Worm (Caenorhabditis elegans) whole organism, L2 larva: ENCODE measurements around the gene lido-16.

ENCODE experiments used
- ZK546.5 ChIP-seq: sonication (generic microtip); optimal IDR thresholded peaks from 2 replicates; lab custom pipeline; 2017; ENCODE audit warnings: missing biosample characterization, missing genetic modification characterization
- aly-2 ChIP-seq: fragments of 150-350 bp; optimal IDR thresholded peaks from 2 replicates; lab custom pipeline; 2014; ENCODE audit warnings: missing biosample characterization, missing genetic modification characterization
- blmp-1 ChIP-seq: sonication (generic microtip); optimal IDR thresholded peaks from 2 replicates; lab custom pipeline; 2017; ENCODE audit warnings: missing genetic modification characterization, mild to moderate bottlenecking, missing compliant biosample characterization, antibody characterized with exemption, moderate library complexity; ENCODE audit not compliant: insufficient read depth
- elt-3 ChIP-seq: sonication (generic microtip); optimal IDR thresholded peaks from 2 replicates; lab custom pipeline; 2017; ENCODE audit warnings: missing biosample characterization, missing genetic modification characterization
- lin-13 ChIP-seq: fragments of 150-350 bp; optimal IDR thresholded peaks from 2 replicates; lab custom pipeline; 2014; ENCODE audit warnings: missing biosample characterization, missing genetic modification reagents, missing genetic modification characterization
- mdl-1 ChIP-seq, 2 experiments: fragments of 150-350 bp in 1 of 2; sonication (generic microtip) in 1 of 2; optimal IDR thresholded peaks; 2 replicates each; lab custom pipeline; 2017; ENCODE audit warnings: missing biosample characterization in 2 of 2, missing genetic modification characterization in 2 of 2
- nhr-237 ChIP-seq: fragments of 150-350 bp; optimal IDR thresholded peaks from 2 replicates; lab custom pipeline; 2014; ENCODE audit warnings: missing biosample characterization, missing genetic modification characterization
- nhr-25 ChIP-seq: fragments of 150-350 bp; sonication (generic microtip); optimal IDR thresholded peaks from 3 replicates; lab custom pipeline; 2014; ENCODE audit warnings: missing biosample characterization, missing genetic modification characterization
- nhr-77 ChIP-seq: fragments of 150-350 bp; optimal IDR thresholded peaks from 2 replicates; lab custom pipeline; 2014; ENCODE audit warnings: missing biosample characterization, missing genetic modification characterization
- zag-1 ChIP-seq: fragments of 150-350 bp; optimal IDR thresholded peaks from 2 replicates; lab custom pipeline; 2014; ENCODE audit warnings: missing biosample characterization, missing genetic modification characterization

DNA sequence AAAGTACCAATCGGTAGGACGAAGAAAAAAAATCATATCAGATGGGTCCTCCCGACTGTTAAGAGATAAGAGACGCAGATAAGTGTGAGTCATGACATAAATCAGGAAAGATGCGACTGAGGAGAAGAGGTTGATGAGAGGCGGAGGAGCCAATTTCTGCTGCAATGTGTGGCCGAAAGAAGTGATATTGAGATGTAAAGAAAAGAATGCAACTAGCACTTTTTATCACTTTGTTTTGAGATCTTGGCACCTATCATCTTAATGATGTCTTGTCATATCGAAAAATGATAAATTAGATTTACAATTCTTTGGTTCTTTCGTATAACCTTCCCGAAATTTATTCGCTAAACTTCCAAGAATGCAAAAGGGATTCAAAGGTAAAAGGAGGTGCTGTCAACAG lies 2.7 kb downstream of the lido-16 start, which contains the start of gene del-10:
- no peak for TF ChIP-seq zag-1 (tag; lab: Kevin White, UChicago)
- no peak for TF ChIP-seq nhr-237
- no peak for TF ChIP-seq mdl-1 (tag; optimal IDR thresholded peaks at IDR 0.05; lab: Kevin White, UChicago)
- no peak for TF ChIP-seq blmp-1
- TF ChIP-seq aly-2, result no peak
- no peak for TF ChIP-seq nhr-77 (tag; lab: Kevin White, UChicago)
- no peak for TF ChIP-seq lin-13 (GFP tag; lab: Kevin White, UChicago)
- no peak for TF ChIP-seq elt-3
- no peak for TF ChIP-seq ZK546.5 (tag; lab: Kevin White, UChicago)
- TF ChIP-seq nhr-25, result no peak
